Fruit fly (Drosophila melanogaster): ENCODE measurements around the gene CG6409.

DNA sequence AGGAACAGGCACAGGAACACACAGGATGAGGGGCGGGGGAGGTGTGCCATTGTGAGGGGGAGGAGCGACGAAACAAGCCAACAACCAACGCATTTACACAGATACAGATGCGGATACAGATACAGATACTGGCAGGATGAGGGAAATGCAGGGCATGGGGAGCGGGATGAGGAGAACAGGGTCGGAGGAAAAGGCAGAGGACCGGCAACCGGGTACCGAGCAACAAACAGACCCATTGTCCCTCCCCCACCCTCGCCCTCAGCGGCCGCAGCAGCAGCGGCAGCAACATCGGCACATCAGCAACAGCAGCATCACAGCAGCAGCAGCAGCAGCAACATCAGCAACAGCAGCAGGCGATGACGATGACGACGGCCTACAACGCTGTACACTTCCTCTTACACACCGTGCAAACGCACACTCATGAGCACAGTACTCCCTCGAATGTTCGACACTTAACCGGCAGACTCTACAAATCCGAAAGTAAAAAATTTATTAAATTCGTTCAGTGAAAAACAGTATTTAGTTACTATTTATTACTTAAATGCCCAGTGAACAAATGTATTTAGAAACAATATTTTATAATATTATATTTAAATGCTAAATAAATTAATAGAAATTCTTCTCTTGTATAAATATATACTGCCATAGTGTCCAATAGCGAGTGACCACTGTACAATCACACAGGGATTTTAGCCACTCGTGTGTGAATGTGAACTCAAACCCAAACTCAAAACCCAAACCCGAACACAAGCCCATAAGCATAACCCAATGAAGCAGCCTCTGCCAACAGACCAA, 26.6 kb downstream of the CG6409 start:
- TF ChIP-seq Myc (optimal IDR thresholded peaks at IDR 0.05) (no peak), h (optimal IDR thresholded peaks at IDR 0.05) (no peak), Sin3A (optimal IDR thresholded peaks at IDR 0.05) (no peak), psq (optimal IDR thresholded peaks at IDR 0.05) (no peak)

All from Kc167 (cell line).